Fruit fly (Drosophila melanogaster) whole organism, prepupa: ENCODE results near the gene mtg.

Experiments
- Blimp-1 ChIP-seq: fragments of 200-800 bp; sonication (Bioruptor generic); optimal IDR thresholded peaks from 3 replicates; lab custom pipeline; 2017; ENCODE audit warnings: missing biosample characterization, missing genetic modification characterization, mild to moderate bottlenecking, moderate library complexity, missing genetic modification reagents
- CG10631 ChIP-seq: fragments of 200-800 bp; sonication (Bioruptor generic); optimal IDR thresholded peaks from 2 replicates; lab custom pipeline; 2016; ENCODE audit warnings: missing biosample characterization, missing genetic modification characterization
- CG11762 ChIP-seq: fragments of 200-800 bp; sonication (Bioruptor generic); optimal IDR thresholded peaks from 3 replicates; lab custom pipeline; 2016; ENCODE audit warnings: missing biosample characterization, missing genetic modification characterization; ENCODE audit not compliant: insufficient read depth
- CG11902 ChIP-seq: fragments of 200-800 bp; sonication (Bioruptor generic); optimal IDR thresholded peaks from 3 replicates; lab custom pipeline; 2016; ENCODE audit warnings: missing biosample characterization, missing genetic modification characterization
- CG15336 ChIP-seq: fragments of 200-800 bp; sonication (Bioruptor generic); IDR thresholded peaks from 2 replicates; pipeline ENCODE4 v1.3.6; 2022; ENCODE audit warnings: missing biosample characterization, missing genetic modification characterization
- CG1621 ChIP-seq: fragments of 200-800 bp; sonication (Bioruptor generic); optimal IDR thresholded peaks from 3 replicates; lab custom pipeline; 2018; ENCODE audit warnings: missing biosample characterization, mild to moderate bottlenecking, missing genetic modification characterization
- CG16779 ChIP-seq: fragments of 200-800 bp; sonication (Bioruptor generic); optimal IDR thresholded peaks from 3 replicates; lab custom pipeline; 2017; ENCODE audit warnings: missing biosample characterization, mild to moderate bottlenecking, missing genetic modification characterization
- CG3032 ChIP-seq: fragments of 200-800 bp; optimal IDR thresholded peaks from 2 replicates; lab custom pipeline; 2019; ENCODE audit warnings: missing biosample characterization, mild to moderate bottlenecking, missing genetic modification characterization, moderate library complexity
- CG31627 ChIP-seq: fragments of 200-800 bp; sonication (Bioruptor generic); optimal IDR thresholded peaks from 3 replicates; lab custom pipeline; 2016; ENCODE audit warnings: missing biosample characterization, missing genetic modification characterization
- CG32006 ChIP-seq: fragments of 200-800 bp; sonication (Bioruptor generic); optimal IDR thresholded peaks from 3 replicates; lab custom pipeline; 2017; ENCODE audit warnings: missing biosample characterization, mild to moderate bottlenecking, missing genetic modification characterization
- CG4318 ChIP-seq: fragments of 200-800 bp; sonication (Bioruptor generic); optimal IDR thresholded peaks from 3 replicates; lab custom pipeline; 2017; ENCODE audit warnings: missing biosample characterization, mild to moderate bottlenecking, missing genetic modification characterization
- CG6163 ChIP-seq: fragments of 200-800 bp; sonication (Bioruptor generic); IDR thresholded peaks from 3 replicates; pipeline ENCODE4 v1.3.6; 2022; ENCODE audit warnings: missing biosample characterization, missing genetic modification characterization
- CG6792 ChIP-seq: fragments of 200-800 bp; sonication (Bioruptor generic); optimal IDR thresholded peaks from 3 replicates; lab custom pipeline; 2016; ENCODE audit warnings: missing biosample characterization, missing genetic modification characterization
- CG6808 ChIP-seq: fragments of 200-800 bp; sonication (Bioruptor generic); optimal IDR thresholded peaks from 3 replicates; lab custom pipeline; 2017; ENCODE audit warnings: missing biosample characterization, missing genetic modification characterization, mild to moderate bottlenecking, moderate library complexity, missing genetic modification reagents
- CG6854 ChIP-seq: fragments of 200-800 bp; sonication (Bioruptor generic); optimal IDR thresholded peaks from 2 replicates; lab custom pipeline; 2017; ENCODE audit warnings: missing biosample characterization, mild to moderate bottlenecking, missing genetic modification characterization
- CG8119 ChIP-seq: fragments of 200-800 bp; sonication (Bioruptor generic); IDR thresholded peaks from 3 replicates; pipeline ENCODE4 v1.3.6; 2022; ENCODE audit warnings: missing biosample characterization, missing genetic modification characterization
- CG8319 ChIP-seq: fragments of 200-800 bp; sonication (Bioruptor generic); optimal IDR thresholded peaks from 3 replicates; lab custom pipeline; 2016; ENCODE audit warnings: missing biosample characterization, missing genetic modification characterization
- CG9139 ChIP-seq: fragments of 200-800 bp; sonication (Bioruptor generic); optimal IDR thresholded peaks from 3 replicates; lab custom pipeline; 2017; ENCODE audit warnings: missing biosample characterization, mild to moderate bottlenecking, missing genetic modification characterization
- Eip75B ChIP-seq: fragments of 200-800 bp; sonication (Bioruptor generic); optimal IDR thresholded peaks from 3 replicates; lab custom pipeline; 2016; ENCODE audit warnings: missing biosample characterization, missing genetic modification characterization
- Eip78C ChIP-seq: fragments of 200-800 bp; sonication (Bioruptor generic); peaks from one replicate; lab custom pipeline; 2016; ENCODE audit warnings: missing biosample characterization, missing genetic modification characterization
- Eip93F ChIP-seq: fragments of 200-800 bp; sonication (Bioruptor generic); optimal IDR thresholded peaks from 2 replicates; lab custom pipeline; 2016; ENCODE audit warnings: missing biosample characterization, mild to moderate bottlenecking, missing genetic modification characterization
- Ets21C ChIP-seq: fragments of 200-800 bp; sonication (Bioruptor generic); optimal IDR thresholded peaks from 3 replicates; lab custom pipeline; 2016; ENCODE audit warnings: missing biosample characterization, missing genetic modification characterization
- Gug ChIP-seq: fragments of 200-800 bp; sonication (Bioruptor generic); IDR thresholded peaks from 2 replicates; pipeline ENCODE4 v1.3.6; 2022; ENCODE audit warnings: missing biosample characterization, missing genetic modification characterization
- Hr4 ChIP-seq: fragments of 200-800 bp; sonication (Bioruptor generic); optimal IDR thresholded peaks from 3 replicates; lab custom pipeline; 2016; ENCODE audit warnings: missing biosample characterization, missing genetic modification characterization
- Met ChIP-seq: fragments of 200-800 bp; sonication (Bioruptor generic); optimal IDR thresholded peaks from 3 replicates; lab custom pipeline; 2016; ENCODE audit warnings: missing biosample characterization, missing genetic modification characterization
- Smox ChIP-seq: fragments of 200-800 bp; sonication (Bioruptor generic); optimal IDR thresholded peaks from 3 replicates; lab custom pipeline; 2016; ENCODE audit warnings: missing biosample characterization, missing genetic modification characterization
- Sox15 ChIP-seq: fragments of 200-800 bp; sonication (Bioruptor generic); optimal IDR thresholded peaks from 3 replicates; lab custom pipeline; 2016; ENCODE audit warnings: missing biosample characterization, missing genetic modification characterization
- achi ChIP-seq: fragments of 200-800 bp; sonication (Bioruptor generic); optimal IDR thresholded peaks from 3 replicates; lab custom pipeline; 2016; ENCODE audit warnings: missing biosample characterization, missing genetic modification characterization
- cyc ChIP-seq: fragments of 200-800 bp; sonication (Bioruptor generic); optimal IDR thresholded peaks from 3 replicates; lab custom pipeline; 2016; ENCODE audit warnings: missing biosample characterization, missing genetic modification characterization
- dac ChIP-seq: fragments of 200-800 bp; sonication (Bioruptor generic); optimal IDR thresholded peaks from 2 replicates; lab custom pipeline; 2017; ENCODE audit warnings: missing biosample characterization, mild to moderate bottlenecking, missing genetic modification characterization
- dsx ChIP-seq: fragments of 200-800 bp; optimal IDR thresholded peaks from 3 replicates; lab custom pipeline; 2019; ENCODE audit warnings: missing biosample characterization, mild to moderate bottlenecking, missing genetic modification characterization, moderate library complexity; ENCODE audit not compliant: poor library complexity, severe bottlenecking
- fkh ChIP-seq: fragments of 200-800 bp; sonication (Bioruptor generic); optimal IDR thresholded peaks from 3 replicates; lab custom pipeline; 2017; ENCODE audit warnings: missing biosample characterization, mild to moderate bottlenecking, missing genetic modification characterization, moderate library complexity
- lz ChIP-seq: fragments of 200-800 bp; sonication (Bioruptor generic); optimal IDR thresholded peaks from 3 replicates; lab custom pipeline; 2016; ENCODE audit warnings: missing biosample characterization, missing genetic modification characterization
- net ChIP-seq: fragments of 200-800 bp; sonication (Bioruptor generic); optimal IDR thresholded peaks from 3 replicates; lab custom pipeline; 2016; ENCODE audit warnings: missing biosample characterization, missing genetic modification characterization
- spab ChIP-seq: fragments of 200-800 bp; sonication (Bioruptor generic); optimal IDR thresholded peaks from 2 replicates; lab custom pipeline; 2017; ENCODE audit warnings: missing biosample characterization, mild to moderate bottlenecking, missing genetic modification characterization, missing genetic modification reagents
- ss ChIP-seq, 2 experiments: fragments of 200-800 bp; sonication (Bioruptor generic); optimal IDR thresholded peaks; 2 replicates in 1 of 2; 3 replicates in 1 of 2; lab custom pipeline; 2017 to 2018; ENCODE audit warnings: mild to moderate bottlenecking in 2 of 2, missing biosample characterization in 2 of 2, missing genetic modification characterization in 2 of 2, moderate library complexity in 1 of 2
- topi ChIP-seq: fragments of 200-800 bp; sonication (Bioruptor generic); optimal IDR thresholded peaks from 3 replicates; lab custom pipeline; 2016; ENCODE audit warnings: missing biosample characterization, missing genetic modification characterization
- vri ChIP-seq: fragments of 200-800 bp; sonication (Bioruptor generic); optimal IDR thresholded peaks from 3 replicates; lab custom pipeline; 2016; ENCODE audit warnings: missing biosample characterization, mild to moderate bottlenecking, missing genetic modification characterization

The mtg gene

dm6 chr3R:8243720-8244119, 6.6 kb upstream of the mtg start, which contains the start of the genes CG9636, CG18749 and CG33722 (continued):
- peak; percentile 11 for TF ChIP-seq CG11762 (GFP tag; lab: Kevin White, UChicago)
- no peak for TF ChIP-seq CG16779 (tag; lab: Kevin White, UChicago)
- peak; percentile 68 for TF ChIP-seq CG10631 (GFP tag; lab: Kevin White, UChicago)
- TF ChIP-seq CG31627 (GFP tag; lab: Kevin White, UChicago), result peak; percentile 62
- TF ChIP-seq CG4318, result no peak
- TF ChIP-seq achi (GFP tag; lab: Kevin White, UChicago), result no peak
- TF ChIP-seq CG3032 (tag; lab: Kevin White, UChicago), result peak; percentile 59
- no peak for TF ChIP-seq Gug (GFP tag; lab: Robert Waterston, UW)
- TF ChIP-seq CG9139 (GFP tag; lab: Kevin White, UChicago), result no peak
- peak; percentile 30 for TF ChIP-seq CG6808 (GFP tag; lab: Kevin White, UChicago)
- no peak; the same call in 2 of the 3 replicates for TF ChIP-seq CG8119 (GFP tag; lab: Robert Waterston, UW)
- peak; percentile 53 for TF ChIP-seq CG32006 (GFP tag; lab: Kevin White, UChicago)
- TF ChIP-seq CG6792 (GFP tag; lab: Kevin White, UChicago), result peak; percentile 56
- peak; percentile 53 for TF ChIP-seq CG1621 (tag; lab: Kevin White, UChicago)
- peak; percentile 57 for TF ChIP-seq CG15336 (GFP tag; lab: Robert Waterston, UW)
- TF ChIP-seq Eip75B (GFP tag; lab: Kevin White, UChicago), result no peak
- TF ChIP-seq Sox15 (GFP tag; lab: Kevin White, UChicago), result peak; percentile 9
- no peak for TF ChIP-seq dac (GFP tag; lab: Kevin White, UChicago)
- TF ChIP-seq CG6163 (GFP tag; lab: Robert Waterston, UW), result peak; percentile 55; the same call in 2 of the 3 replicates
- peak; percentile 33 for TF ChIP-seq CG8319 (GFP tag; lab: Kevin White, UChicago)
- TF ChIP-seq Hr4 (GFP tag; lab: Kevin White, UChicago), result peak; percentile 70
- TF ChIP-seq, all 60 proteins: peak for 34

- TF ChIP-seq Smox (GFP tag; lab: Kevin White, UChicago) (no peak), CG6808 (GFP tag; lab: Kevin White, UChicago) (no peak), spab (GFP tag; lab: Kevin White, UChicago) (no peak)
- TF ChIP-seq, all 60 proteins: peak for 0
These were observed 2.2 kb upstream of the mtg start, which contains the start of gene CG15864 for dm6 chr3R:8248138-8248537. Gene CG15864, plus strand, starts transcription at chr3R:8248438.

DNA sequence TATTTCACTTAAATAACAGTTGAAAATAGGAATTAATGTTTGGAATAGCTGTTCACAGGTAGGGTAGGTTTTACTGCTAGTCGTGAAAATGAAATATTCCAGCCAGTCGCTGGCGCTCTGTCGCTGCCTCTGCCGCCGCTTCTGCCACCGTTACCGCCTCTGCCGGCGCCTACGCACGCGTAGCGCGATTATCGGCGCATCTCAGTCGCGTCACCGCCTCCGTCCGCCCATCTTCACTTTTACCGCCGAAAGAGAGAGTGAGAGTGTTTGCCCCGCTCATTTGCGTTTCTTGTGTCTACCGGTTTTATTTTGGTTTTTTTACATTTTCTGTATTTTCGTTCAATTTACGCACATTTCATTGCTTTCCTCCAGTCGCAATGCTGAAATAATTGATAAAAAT, 1.2 kb downstream of the mtg start:
- TF ChIP-seq ss (GFP tag; optimal IDR thresholded peaks at IDR 0.05; lab: Kevin White, UChicago) (no peak), Eip78C (GFP tag; lab: Kevin White, UChicago) (peak; percentile 37), CG6163 (GFP tag; lab: Robert Waterston, UW) (0 out of 3 replicates have a peak, but pooled peaks have one; percentile 22), Blimp-1 (GFP tag; lab: Kevin White, UChicago) (peak; percentile 91)

- TF ChIP-seq CG4318 (no peak), vri (GFP tag; lab: Kevin White, UChicago) (no peak), CG8119 (GFP tag; lab: Robert Waterston, UW) (no peak), ss (GFP tag; optimal IDR thresholded peaks at IDR 0.05; lab: Kevin White, UChicago) (no peak), Eip78C (GFP tag; lab: Kevin White, UChicago) (no peak), CG11902 (no peak), CG1621 (tag; lab: Kevin White, UChicago) (no peak), topi (GFP tag; lab: Kevin White, UChicago) (no peak), net (GFP tag; lab: Kevin White, UChicago) (no peak), fkh (GFP tag; lab: Kevin White, UChicago) (no peak), Ets21C (GFP tag; lab: Kevin White, UChicago) (no peak), Met (GFP tag; lab: Kevin White, UChicago) (no peak), Eip93F (GFP tag; lab: Kevin White, UChicago) (no peak), Blimp-1 (GFP tag; lab: Kevin White, UChicago) (no peak), CG3032 (tag; lab: Kevin White, UChicago) (no peak), CG6792 (GFP tag; lab: Kevin White, UChicago) (no peak), CG6854 (GFP tag; lab: Kevin White, UChicago) (no peak), dsx (GFP tag; lab: Kevin White, UChicago) (no peak), lz (no peak), cyc (GFP tag; lab: Kevin White, UChicago) (no peak)
- TF ChIP-seq, all 60 proteins: peak for 0
These were observed 4.0 kb downstream of the mtg start for dm6 chr3R:8254347-8254746.
